Fruit fly (Drosophila melanogaster): ENCODE measurements around the gene CG16986.

CG16986 gene

DNA sequence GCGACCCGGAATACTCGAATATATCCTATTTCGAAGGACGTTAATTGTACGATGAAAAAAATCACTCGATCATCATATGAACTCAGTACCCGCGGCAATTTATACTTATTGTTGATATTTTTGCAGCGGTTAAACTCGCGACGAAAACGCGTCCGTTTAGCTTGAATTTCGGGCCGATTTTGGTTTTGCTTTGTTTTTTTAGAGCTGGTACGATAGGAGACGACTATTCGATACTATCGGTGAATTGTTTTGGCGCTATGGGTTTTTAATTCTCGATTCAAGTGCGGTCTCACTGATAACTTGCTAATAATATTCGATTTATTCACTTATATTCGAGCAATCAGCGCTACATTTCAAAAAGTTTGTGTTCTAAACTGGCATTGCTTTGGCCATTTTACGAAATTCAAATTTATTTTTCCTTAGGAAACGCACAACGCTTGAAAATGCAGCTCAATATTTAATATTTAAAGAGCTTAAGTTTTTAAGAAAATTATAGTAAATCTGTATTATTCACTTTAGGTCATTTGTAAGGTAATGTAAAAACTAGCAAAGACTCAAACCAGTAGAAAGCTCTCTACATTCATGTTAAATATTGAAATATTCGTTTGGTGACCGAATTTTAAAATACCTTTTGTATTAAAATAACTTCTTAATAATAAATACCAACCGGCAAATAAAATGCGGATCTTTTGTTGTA, 45.9 kb upstream of the CG16986 start, which contains the start of gene Spn (continued):
- TF ChIP-seq CG3838 (GFP tag; optimal IDR thresholded peaks at IDR 0.05) (no peak), cas (GFP tag; IDR thresholded peaks at IDR 0.05) (0 out of 2 replicates have a peak, but pooled peaks have one; percentile 28), E2f2 (GFP tag; IDR thresholded peaks at IDR 0.05) (peak; percentile 94), Nf-YB (GFP tag; optimal IDR thresholded peaks at IDR 0.05) (no peak), CG13624 (GFP tag; optimal IDR thresholded peaks at IDR 0.05) (peak; percentile 41), unc-4 (GFP tag; IDR thresholded peaks at IDR 0.05; ENCODE audit: partially characterized antibody) (peak; percentile 95), chif (GFP tag; optimal IDR thresholded peaks at IDR 0.05) (no peak), CG1233 (GFP tag; optimal IDR thresholded peaks at IDR 0.05) (no peak), rib (GFP tag; IDR thresholded peaks at IDR 0.05) (peak; percentile 29; the same call in 1 of the 2 replicates), CG10959 (GFP tag; IDR thresholded peaks at IDR 0.05) (no peak), CG9215 (GFP tag; IDR thresholded peaks at IDR 0.05) (no peak), MESR4 (GFP tag; optimal IDR thresholded peaks at IDR 0.05) (peak; percentile 34), CG42726 (GFP tag; IDR thresholded peaks at IDR 0.05; ENCODE audit: partially characterized antibody) (peak; percentile 98), CG32532 (GFP tag; IDR thresholded peaks at IDR 0.05) (peak; percentile 66), vvl (GFP tag; IDR thresholded peaks at IDR 0.05) (peak; percentile 76; the same call in 1 of the 2 replicates), CG15514 (GFP tag; optimal IDR thresholded peaks at IDR 0.05) (peak; percentile 74), CG10267 (tag; optimal IDR thresholded peaks at IDR 0.05) (peak; percentile 61), zfh2 (GFP tag; optimal IDR thresholded peaks at IDR 0.05) (peak; percentile 27), CG8924 (tag; optimal IDR thresholded peaks at IDR 0.05) (peak; percentile 32), pan (optimal IDR thresholded peaks at IDR 0.05) (no peak), pan (GFP tag; optimal IDR thresholded peaks at IDR 0.05 in 1 of 2, IDR thresholded peaks at IDR 0.05 in 1 of 2) (peak in 1 of 2 experiments; percentile 5), CG16813 (GFP tag; IDR thresholded peaks at IDR 0.05; ENCODE audit: partially characterized antibody) (peak; percentile 98)

DNA sequence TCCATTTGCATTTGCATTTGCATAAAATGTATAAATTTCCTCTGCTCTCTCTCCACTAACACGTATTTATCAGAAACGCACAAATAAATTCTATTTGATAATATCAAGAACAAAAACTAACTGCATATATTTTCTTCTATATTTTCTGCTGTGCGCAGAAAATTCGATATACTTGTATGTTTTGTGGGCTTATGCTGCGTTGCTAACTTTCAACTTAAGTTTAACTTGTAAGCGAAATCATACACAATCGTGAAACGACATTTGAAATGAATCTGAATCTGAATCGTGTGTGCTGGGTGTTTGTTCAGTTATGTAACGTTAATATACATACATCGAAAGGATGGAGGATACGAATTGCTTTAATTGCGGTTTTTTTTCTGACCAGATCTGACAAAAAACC, 44.5 kb upstream of the CG16986 start:
- TF ChIP-seq Bdp1 (GFP tag; optimal IDR thresholded peaks at IDR 0.05) (no peak), Hsf (GFP tag; optimal IDR thresholded peaks at IDR 0.05) (no peak), CG2712 (tag; optimal IDR thresholded peaks at IDR 0.05) (no peak), dan (GFP tag; IDR thresholded peaks at IDR 0.05) (no peak), scrt (GFP tag; optimal IDR thresholded peaks at IDR 0.05) (no peak), ham (GFP tag; IDR thresholded peaks at IDR 0.05) (no peak), nmo (GFP tag; optimal IDR thresholded peaks at IDR 0.05) (no peak), ttk (GFP tag; IDR thresholded peaks at IDR 0.05) (no peak), lola (GFP tag; optimal IDR thresholded peaks at IDR 0.05) (no peak), dati (GFP tag; IDR thresholded peaks at IDR 0.05) (no peak), CG1647 (GFP tag; optimal IDR thresholded peaks at IDR 0.05) (no peak), Doc2 (GFP tag; IDR thresholded peaks at IDR 0.05) (no peak), CG2199 (GFP tag; IDR thresholded peaks at IDR 0.05) (no peak), CG2120 (GFP tag; optimal IDR thresholded peaks at IDR 0.05) (no peak), hth (optimal IDR thresholded peaks at IDR 0.05) (no peak), CG10979 (tag; optimal IDR thresholded peaks at IDR 0.05) (no peak), NfI (GFP tag; optimal IDR thresholded peaks at IDR 0.05) (no peak)

DNA sequence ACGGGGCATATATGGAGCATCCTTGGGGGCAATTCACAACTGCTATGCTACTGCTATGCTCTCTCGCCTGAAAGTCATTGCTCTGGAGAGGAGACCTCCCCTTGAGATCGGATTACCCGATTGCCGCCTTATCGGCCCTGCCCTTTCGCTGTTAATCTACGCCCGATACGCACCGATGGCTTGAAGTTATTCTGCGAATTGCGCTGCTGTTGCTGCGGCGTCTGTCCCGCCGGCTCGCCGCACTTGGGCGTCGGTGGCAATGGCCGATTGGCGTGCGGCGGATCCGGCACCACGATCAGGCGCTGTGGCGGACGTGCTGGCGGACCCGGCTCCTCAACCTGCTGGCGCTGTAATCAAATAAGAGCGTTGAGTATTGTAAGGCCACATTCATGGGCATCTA, 34.1 kb upstream of the CG16986 start:
- TF ChIP-seq pho (GFP tag; optimal IDR thresholded peaks at IDR 0.05), result no peak
- peak; percentile 3 for TF ChIP-seq ftz-f1 (GFP tag; optimal IDR thresholded peaks at IDR 0.05)

Measured in whole organism, embryonic.